Worm (Caenorhabditis elegans): ENCODE data around the gene ZC395.4.
A peak's percentile ranks its signal among the peaks of the same experiment; 100 is the strongest.

The ZC395.4 gene

ce11 chrIII:5280228-5280627 is 10.3 kb downstream of the ZC395.4 start:
- no peak for TF ChIP-seq blmp-1 (tag; optimal IDR thresholded peaks at IDR 0.05)
- peak; percentile 16 for TF ChIP-seq mep-1 (tag; optimal IDR thresholded peaks at IDR 0.05)
- no peak for TF ChIP-seq C04F5.9 (tag; optimal IDR thresholded peaks at IDR 0.05)
- peak; percentile 31 for TF ChIP-seq snu-23 (GFP tag; optimal IDR thresholded peaks at IDR 0.05)
- no peak for TF ChIP-seq nhr-11 (tag; optimal IDR thresholded peaks at IDR 0.05)
- TF ChIP-seq swsn-7 (tag; optimal IDR thresholded peaks at IDR 0.05), result peak; percentile 0
- TF ChIP-seq nhr-237 (tag; optimal IDR thresholded peaks at IDR 0.05), result no peak
- no peak for TF ChIP-seq irx-1 (tag; optimal IDR thresholded peaks at IDR 0.05)
- TF ChIP-seq efl-3 (GFP tag; optimal IDR thresholded peaks at IDR 0.05), result no peak
- no peak for TF ChIP-seq nhr-12 (tag; optimal IDR thresholded peaks at IDR 0.05)
- TF ChIP-seq nhr-71 (tag; optimal IDR thresholded peaks at IDR 0.05), result peak; percentile 32
- TF ChIP-seq lsy-2 (tag; optimal IDR thresholded peaks at IDR 0.05), result peak in 1 of 2 experiments; percentile 35
- peak in 1 of 3 experiments; percentile 20 for TF ChIP-seq dpl-1 (GFP tag; optimal IDR thresholded peaks at IDR 0.05)
- no peak for TF ChIP-seq vab-15 (tag; optimal IDR thresholded peaks at IDR 0.05)
- peak; percentile 59 for TF ChIP-seq nhr-19 (GFP tag; conservative IDR thresholded peaks at IDR 0.05)
- TF ChIP-seq zag-1 (tag; optimal IDR thresholded peaks at IDR 0.05), result no peak
- TF ChIP-seq skn-1 (tag; optimal IDR thresholded peaks at IDR 0.05), result no peak
- TF ChIP-seq hpl-2 (GFP tag; optimal IDR thresholded peaks at IDR 0.05), result no peak
- no peak for TF ChIP-seq nhr-77 (tag; optimal IDR thresholded peaks at IDR 0.05)
- no peak for TF ChIP-seq unc-30 (tag; optimal IDR thresholded peaks at IDR 0.05)
- peak; percentile 38 to 61 for TF ChIP-seq efl-1 (optimal IDR thresholded peaks at IDR 0.05)
- peak in 1 of 2 experiments; percentile 92 for TF ChIP-seq efl-1 (GFP tag; optimal IDR thresholded peaks at IDR 0.05 in 1 of 2)
- TF ChIP-seq lin-35 (GFP tag; optimal IDR thresholded peaks at IDR 0.05), result peak in 1 of 2 experiments; percentile 26
- no peak for TF ChIP-seq mab-9 (GFP tag; IDR thresholded peaks at IDR 0.05)
- peak; percentile 5 for TF ChIP-seq tbx-2 (tag; optimal IDR thresholded peaks at IDR 0.05)
- peak; percentile 77 for TF ChIP-seq lin-14 (GFP tag; optimal IDR thresholded peaks at IDR 0.05)
- TF ChIP-seq ceh-82 (tag; optimal IDR thresholded peaks at IDR 0.05), result peak in 1 of 3 experiments; percentile 35

ce11 chrIII:5285484-5285883 is 15.6 kb downstream of the ZC395.4 start:
- no peak for TF ChIP-seq rnt-1 (tag; optimal IDR thresholded peaks at IDR 0.05)
- no peak for TF ChIP-seq F16B12.6 (tag; optimal IDR thresholded peaks at IDR 0.05)
- TF ChIP-seq grh-1 (GFP tag; IDR thresholded peaks at IDR 0.05), result no peak
- no peak for TF ChIP-seq ceh-63 (GFP tag; optimal IDR thresholded peaks at IDR 0.05)
- TF ChIP-seq hpl-2 (GFP tag; optimal IDR thresholded peaks at IDR 0.05), result no peak
- no peak for TF ChIP-seq alr-1 (tag; optimal IDR thresholded peaks at IDR 0.05; ENCODE audit: borderline replicate concordance)
- TF ChIP-seq fkh-4 (tag; optimal IDR thresholded peaks at IDR 0.05; ENCODE audit: borderline replicate concordance), result no peak
- no peak for TF ChIP-seq hlh-4 (tag; optimal IDR thresholded peaks at IDR 0.05)
- no peak for TF ChIP-seq pqm-1 (tag; optimal IDR thresholded peaks at IDR 0.05)
- no peak for TF ChIP-seq nhr-90 (tag; optimal IDR thresholded peaks at IDR 0.05; ENCODE audit: poor library complexity)
- TF ChIP-seq lin-39 (tag; optimal IDR thresholded peaks at IDR 0.05), result no peak
- no peak for TF ChIP-seq ceh-88 (GFP tag; IDR thresholded peaks at IDR 0.05)

DNA sequence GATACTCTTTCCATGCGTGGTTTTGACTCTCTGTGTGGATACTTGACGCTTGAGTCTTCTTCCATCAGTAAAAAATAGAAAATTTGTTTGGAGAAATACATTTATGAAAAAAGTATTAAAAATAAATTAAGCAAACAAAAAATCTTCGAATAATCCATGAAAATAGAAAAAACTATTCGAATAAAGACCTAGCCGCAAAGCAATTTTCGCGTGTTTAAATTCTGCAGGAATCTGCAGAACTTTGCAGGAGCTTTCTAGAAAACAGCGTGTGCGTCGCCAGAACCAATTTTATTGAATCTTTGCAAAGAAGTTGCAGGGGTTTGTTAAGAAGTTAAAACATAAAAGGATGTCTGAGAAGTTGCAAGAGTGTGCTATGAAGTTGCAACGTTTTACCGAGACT is 16.3 kb downstream of the ZC395.4 start, which contains the start of gene ZC395.11:
Gene ZC395.11, minus strand, starts transcription at position 101 of the 400 bp plus-strand sequence.
- TF ChIP-seq ceh-90 (tag; optimal IDR thresholded peaks at IDR 0.05) (no peak), dsc-1 (tag; optimal IDR thresholded peaks at IDR 0.05) (no peak), fkh-8 (tag; optimal IDR thresholded peaks at IDR 0.05) (no peak), nhr-20 (tag; optimal IDR thresholded peaks at IDR 0.05) (no peak), nhr-84 (tag; optimal IDR thresholded peaks at IDR 0.05) (no peak), pax-3 (tag; optimal IDR thresholded peaks at IDR 0.05) (no peak), irx-1 (tag; optimal IDR thresholded peaks at IDR 0.05) (no peak), pqm-1 (tag; optimal IDR thresholded peaks at IDR 0.05) (no peak), lin-39 (tag; optimal IDR thresholded peaks at IDR 0.05) (no peak), mdl-1 (tag; optimal IDR thresholded peaks at IDR 0.05) (no peak), ceh-63 (GFP tag; optimal IDR thresholded peaks at IDR 0.05) (no peak)
